Worm (Caenorhabditis elegans): Measurements from ENCODE around the gene C53A5.17.

Gene C53A5.17

ce11 chrV:14493665-14494064, 27.2 kb downstream of the C53A5.17 start:
- TF ChIP-seq elt-3 (tag; optimal IDR thresholded peaks at IDR 0.05): no peak
- TF ChIP-seq lsy-2 (tag; optimal IDR thresholded peaks at IDR 0.05): no peak
- no peak for TF ChIP-seq lin-32 (GFP tag; optimal IDR thresholded peaks at IDR 0.05)
- no peak for TF ChIP-seq sem-2 (GFP tag; optimal IDR thresholded peaks at IDR 0.05)
- no peak for TF ChIP-seq nhr-76 (tag; optimal IDR thresholded peaks at IDR 0.05)
- no peak for TF ChIP-seq elt-1 (tag; optimal IDR thresholded peaks at IDR 0.05; ENCODE audit: borderline replicate concordance, insufficient read depth)
- no peak for TF ChIP-seq bed-3 (GFP tag; optimal IDR thresholded peaks at IDR 0.05)
- TF ChIP-seq ham-2 (GFP tag; optimal IDR thresholded peaks at IDR 0.05): no peak
- no peak for TF ChIP-seq lin-13 (tag; optimal IDR thresholded peaks at IDR 0.05)
- no peak for TF ChIP-seq ceh-43 (GFP tag; optimal IDR thresholded peaks at IDR 0.05)
- TF ChIP-seq M03D4.4 (tag; optimal IDR thresholded peaks at IDR 0.05): no peak
- TF ChIP-seq blmp-1 (tag; optimal IDR thresholded peaks at IDR 0.05): no peak
- TF ChIP-seq ces-1 (GFP tag; optimal IDR thresholded peaks at IDR 0.05): no peak
- TF ChIP-seq ceh-83 (GFP tag; optimal IDR thresholded peaks at IDR 0.05): no peak
- no peak for TF ChIP-seq cnd-1 (tag; optimal IDR thresholded peaks at IDR 0.05)
- no peak for TF ChIP-seq nhr-12 (tag; optimal IDR thresholded peaks at IDR 0.05)

- TF ChIP-seq ces-1 (GFP tag; optimal IDR thresholded peaks at IDR 0.05): peak; percentile 92
- TF ChIP-seq nhr-2 (tag; optimal IDR thresholded peaks at IDR 0.05): no peak
- TF ChIP-seq cnd-1 (tag; optimal IDR thresholded peaks at IDR 0.05): no peak
- TF ChIP-seq hlh-1 (tag; optimal IDR thresholded peaks at IDR 0.05): no peak
- TF ChIP-seq nhr-28 (tag; optimal IDR thresholded peaks at IDR 0.05): no peak
- TF ChIP-seq sptf-1 (tag; optimal IDR thresholded peaks at IDR 0.05): peak; percentile 2
- TF ChIP-seq pha-4 (tag; optimal IDR thresholded peaks at IDR 0.05): no peak
- TF ChIP-seq elt-1 (tag; optimal IDR thresholded peaks at IDR 0.05; ENCODE audit: borderline replicate concordance, insufficient read depth): no peak
- no peak for TF ChIP-seq unc-120 (tag; optimal IDR thresholded peaks at IDR 0.05; ENCODE audit: poor library complexity, severe bottlenecking)
- TF ChIP-seq drap-1 (GFP tag; optimal IDR thresholded peaks at IDR 0.05): peak; percentile 55
Measured at ce11 chrV:14491097-14491496, 29.8 kb downstream of the C53A5.17 start.

- no peak for TF ChIP-seq ceh-43 (GFP tag; optimal IDR thresholded peaks at IDR 0.05)
- TF ChIP-seq zip-8 (tag; optimal IDR thresholded peaks at IDR 0.05): no peak
- no peak for TF ChIP-seq nhr-2 (tag; optimal IDR thresholded peaks at IDR 0.05)
- TF ChIP-seq cnd-1 (tag; optimal IDR thresholded peaks at IDR 0.05): no peak
- TF ChIP-seq elt-1 (tag; optimal IDR thresholded peaks at IDR 0.05; ENCODE audit: borderline replicate concordance, insufficient read depth): no peak
- no peak for TF ChIP-seq pha-4 (tag; optimal IDR thresholded peaks at IDR 0.05)
- no peak for TF ChIP-seq lin-32 (GFP tag; optimal IDR thresholded peaks at IDR 0.05)
- no peak for TF ChIP-seq tbx-8 (GFP tag; optimal IDR thresholded peaks at IDR 0.05)
Measured at ce11 chrV:14484582-14484981, 36.3 kb downstream of the C53A5.17 start, which contains the start of gene R02D5.4. Gene R02D5.4, minus strand, starts transcription at chrV:14484682.

ce11 chrV:14482728-14483210, 38.1 kb downstream of the C53A5.17 start, which contains the start of gene R02D5.3:
Gene R02D5.3, plus strand, starts transcription at chrV:14483160.
- TF ChIP-seq mls-2 (tag; optimal IDR thresholded peaks at IDR 0.05) (no peak), mep-1 (tag; optimal IDR thresholded peaks at IDR 0.05) (no peak), lin-13 (tag; optimal IDR thresholded peaks at IDR 0.05) (no peak), tbx-8 (GFP tag; optimal IDR thresholded peaks at IDR 0.05) (no peak), pha-4 (tag; optimal IDR thresholded peaks at IDR 0.05) (no peak), lsy-2 (tag; optimal IDR thresholded peaks at IDR 0.05) (no peak), flh-1 (GFP tag; optimal IDR thresholded peaks at IDR 0.05) (no peak), nhr-2 (tag; optimal IDR thresholded peaks at IDR 0.05) (no peak), M03D4.4 (tag; optimal IDR thresholded peaks at IDR 0.05) (no peak), ceh-83 (GFP tag; optimal IDR thresholded peaks at IDR 0.05) (no peak)

- no peak for TF ChIP-seq hlh-1 (tag; optimal IDR thresholded peaks at IDR 0.05)
- TF ChIP-seq lin-32 (GFP tag; optimal IDR thresholded peaks at IDR 0.05): no peak
Measured at ce11 chrV:14481987-14482386, 38.9 kb downstream of the C53A5.17 start, which contains the start of gene R02D5.10. Gene R02D5.10, plus strand, starts transcription at chrV:14482287.

ce11 chrV:14481401-14481800, 39.5 kb downstream of the C53A5.17 start, which contains the start of gene R02D5.7:
Gene R02D5.7, minus strand, starts transcription at chrV:14481501.
- no peak for TF ChIP-seq ceh-83 (GFP tag; optimal IDR thresholded peaks at IDR 0.05)
- no peak for TF ChIP-seq ceh-43 (GFP tag; optimal IDR thresholded peaks at IDR 0.05)
- TF ChIP-seq lsy-2 (tag; optimal IDR thresholded peaks at IDR 0.05): no peak
